Worm (Caenorhabditis elegans) whole organism, L2 larva: ENCODE data around the gene C39D10.1.

ENCODE experiments used
- C34F6.9 ChIP-seq: fragments of 150-350 bp; optimal IDR thresholded peaks from 2 replicates; lab custom pipeline; 2014; ENCODE audit warnings: missing biosample characterization, missing genetic modification characterization
- F13H6.1 ChIP-seq: sonication (generic microtip); optimal IDR thresholded peaks from 2 replicates; lab custom pipeline; 2016; ENCODE audit warnings: missing genetic modification characterization, missing compliant biosample characterization
- R02D3.7 ChIP-seq: fragments of 150-350 bp; optimal IDR thresholded peaks from 2 replicates; lab custom pipeline; 2014; ENCODE audit warnings: missing biosample characterization, missing genetic modification characterization
- Y55F3AM.14 ChIP-seq: fragments of 200-800 bp; sonication (Bioruptor generic); optimal IDR thresholded peaks from 2 replicates; lab custom pipeline; 2018; ENCODE audit warnings: mild to moderate bottlenecking, missing genetic modification characterization, missing compliant biosample characterization
- blmp-1 ChIP-seq: sonication (generic microtip); optimal IDR thresholded peaks from 2 replicates; lab custom pipeline; 2017; ENCODE audit warnings: missing genetic modification characterization, mild to moderate bottlenecking, missing compliant biosample characterization, antibody characterized with exemption, moderate library complexity; ENCODE audit not compliant: insufficient read depth
- ceh-16 ChIP-seq: fragments of 150-350 bp; optimal IDR thresholded peaks from 2 replicates; lab custom pipeline; 2014; ENCODE audit warnings: missing biosample characterization, missing genetic modification characterization
- ceh-82 ChIP-seq: fragments of 150-350 bp; optimal IDR thresholded peaks from 2 replicates; lab custom pipeline; 2014; ENCODE audit warnings: missing biosample characterization, missing genetic modification characterization
- dmd-4 ChIP-seq: sonication (generic microtip); optimal IDR thresholded peaks from 2 replicates; lab custom pipeline; 2017; ENCODE audit warnings: missing biosample characterization, missing genetic modification characterization
- egl-27 ChIP-seq: sonication (generic microtip); optimal IDR thresholded peaks from 3 replicates; lab custom pipeline; 2017; ENCODE audit warnings: missing biosample characterization, missing genetic modification reagents, missing genetic modification characterization
- elt-1 ChIP-seq: fragments of 150-350 bp; optimal IDR thresholded peaks from 2 replicates; lab custom pipeline; 2014; ENCODE audit warnings: missing biosample characterization, missing genetic modification characterization
- fos-1 ChIP-seq: fragments of 150-350 bp; optimal IDR thresholded peaks from 2 replicates; lab custom pipeline; 2014; ENCODE audit warnings: missing biosample characterization, missing genetic modification characterization
- lin-11 ChIP-seq: fragments of 150-350 bp; sonication (generic microtip); optimal IDR thresholded peaks from 2 replicates; lab custom pipeline; 2014; ENCODE audit warnings: missing biosample characterization, missing genetic modification characterization, inconsistent platforms, mixed read lengths
- lin-13 ChIP-seq: fragments of 150-350 bp; optimal IDR thresholded peaks from 2 replicates; lab custom pipeline; 2014; ENCODE audit warnings: missing biosample characterization, missing genetic modification reagents, missing genetic modification characterization
- lin-39 ChIP-seq: fragments of 150-350 bp; optimal IDR thresholded peaks from 2 replicates; lab custom pipeline; 2014; ENCODE audit warnings: missing biosample characterization, missing genetic modification reagents, missing genetic modification characterization
- mbf-1 ChIP-seq: sonication (generic microtip); optimal IDR thresholded peaks from 2 replicates; lab custom pipeline; 2017; ENCODE audit warnings: missing biosample characterization, missing genetic modification characterization
- mdl-1 ChIP-seq, 2 experiments: fragments of 150-350 bp in 1 of 2; sonication (generic microtip) in 1 of 2; optimal IDR thresholded peaks; 2 replicates each; lab custom pipeline; 2017; ENCODE audit warnings: missing biosample characterization in 2 of 2, missing genetic modification characterization in 2 of 2
- nhr-10 ChIP-seq: sonication (generic microtip); optimal IDR thresholded peaks from 2 replicates; lab custom pipeline; 2017; ENCODE audit warnings: missing biosample characterization, missing genetic modification characterization
- nhr-11 ChIP-seq: fragments of 150-350 bp; optimal IDR thresholded peaks from 2 replicates; lab custom pipeline; 2014; ENCODE audit warnings: missing biosample characterization, missing genetic modification characterization
- nhr-12 ChIP-seq: fragments of 150-350 bp; optimal IDR thresholded peaks from 2 replicates; lab custom pipeline; 2014; ENCODE audit warnings: missing biosample characterization, missing genetic modification characterization
- nhr-129 ChIP-seq: fragments of 150-350 bp; optimal IDR thresholded peaks from 2 replicates; lab custom pipeline; 2014; ENCODE audit warnings: missing biosample characterization, missing genetic modification characterization
- nhr-237 ChIP-seq: fragments of 150-350 bp; optimal IDR thresholded peaks from 2 replicates; lab custom pipeline; 2014; ENCODE audit warnings: missing biosample characterization, missing genetic modification characterization
- nhr-6 ChIP-seq: fragments of 150-350 bp; optimal IDR thresholded peaks from 2 replicates; lab custom pipeline; 2014; ENCODE audit warnings: missing biosample characterization, missing genetic modification characterization
- sem-4 ChIP-seq: fragments of 150-350 bp; optimal IDR thresholded peaks from 2 replicates; lab custom pipeline; 2014; ENCODE audit warnings: missing biosample characterization, missing genetic modification reagents, missing genetic modification characterization
- skn-1 ChIP-seq: sonication (generic microtip); optimal IDR thresholded peaks from 2 replicates; lab custom pipeline; 2017; ENCODE audit warnings: missing biosample characterization, missing genetic modification characterization
- sma-9 ChIP-seq, 2 experiments: fragments of 150-350 bp in 1 of 2; sonication (generic microtip) in 1 of 2; optimal IDR thresholded peaks; 2 replicates each; lab custom pipeline; 2014 to 2016; ENCODE audit warnings: missing genetic modification characterization in 2 of 2, mild to moderate bottlenecking in 1 of 2, missing biosample characterization in 1 of 2, missing compliant biosample characterization in 1 of 2, missing genetic modification reagents in 1 of 2, moderate library complexity in 1 of 2
- snpc-4 ChIP-seq: fragments of 150-350 bp; optimal IDR thresholded peaks from 2 replicates; lab custom pipeline; 2014; ENCODE audit warnings: missing biosample characterization, missing genetic modification characterization
- unc-39 ChIP-seq: fragments of 150-350 bp; optimal IDR thresholded peaks from 2 replicates; lab custom pipeline; 2014; ENCODE audit warnings: missing biosample characterization, missing genetic modification characterization
- ztf-1 ChIP-seq: fragments of 200-800 bp; sonication (Bioruptor generic); conservative IDR thresholded peaks from 2 replicates; pipeline ENCODE4 v1.3.6; 2022; ENCODE audit warnings: missing genetic modification characterization, missing compliant biosample characterization
- ztf-4 ChIP-seq: fragments of 150-350 bp; optimal IDR thresholded peaks from 2 replicates; lab custom pipeline; 2014; ENCODE audit warnings: missing biosample characterization, missing genetic modification characterization

Gene C39D10.1

ce11 chrX:7915616-7916015 is 8.9 kb downstream of the C39D10.1 start:
- TF ChIP-seq dmd-4 (tag; lab: Kevin White, UChicago) (no peak), nhr-10 (tag; lab: Kevin White, UChicago) (no peak), C34F6.9 (no peak), elt-1 (no peak), lin-11 (tag; lab: Kevin White, UChicago) (no peak), snpc-4 (tag; lab: Kevin White, UChicago) (no peak), nhr-11 (tag; lab: Kevin White, UChicago) (no peak), Y55F3AM.14 (GFP tag; lab: Kevin White, UChicago) (no peak)

ce11 chrX:7916076-7916475 is 9.3 kb downstream of the C39D10.1 start:
- TF ChIP-seq fos-1 (tag; lab: Kevin White, UChicago) = peak; percentile 38
- peak; percentile 24 for TF ChIP-seq C34F6.9
- no peak for TF ChIP-seq lin-11 (tag; lab: Kevin White, UChicago)

- no peak for TF ChIP-seq lin-13 (GFP tag; lab: Kevin White, UChicago)
- TF ChIP-seq, all 48 proteins: peak for 0
Observed at ce11 chrX:7921130-7921529, 14.4 kb downstream of the C39D10.1 start.

ce11 chrX:7925134-7925533 is 18.4 kb downstream of the C39D10.1 start, which contains the start of gene zig-4:
Gene zig-4 (plus strand): TSS chrX:7925434.
- TF ChIP-seq egl-27 (no peak), sma-9 (GFP tag; optimal IDR thresholded peaks at IDR 0.05; lab: Kevin White, UChicago) (no peak), sma-9 (tag; optimal IDR thresholded peaks at IDR 0.05; lab: Kevin White, UChicago) (no peak), nhr-129 (tag; lab: Kevin White, UChicago) (no peak), snpc-4 (tag; lab: Kevin White, UChicago) (no peak), nhr-6 (no peak), blmp-1 (no peak)

ce11 chrX:7930450-7930849 is 23.7 kb downstream of the C39D10.1 start, which contains the start of gene zig-3:
Gene zig-3 (plus strand): TSS chrX:7930750.
- TF ChIP-seq C34F6.9 = no peak
- TF ChIP-seq unc-39 = no peak
- TF ChIP-seq ztf-4 (tag; lab: Kevin White, UChicago) = no peak
- no peak for TF ChIP-seq ceh-16 (tag; lab: Kevin White, UChicago)
- TF ChIP-seq mdl-1 (tag; optimal IDR thresholded peaks at IDR 0.05; lab: Kevin White, UChicago) = no peak
- no peak for TF ChIP-seq nhr-237 (tag; lab: Kevin White, UChicago)
- TF ChIP-seq mbf-1 (tag; lab: Kevin White, UChicago) = no peak
- no peak for TF ChIP-seq ceh-82 (tag; lab: Kevin White, UChicago)
- no peak for TF ChIP-seq Y55F3AM.14 (GFP tag; lab: Kevin White, UChicago)
- TF ChIP-seq blmp-1 = no peak
- no peak for TF ChIP-seq R02D3.7 (tag; lab: Kevin White, UChicago)

- TF ChIP-seq nhr-129 (tag; lab: Kevin White, UChicago) (peak; percentile 45), ceh-82 (tag; lab: Kevin White, UChicago) (no peak)
Observed at ce11 chrX:7932453-7932852, 25.7 kb downstream of the C39D10.1 start.

- TF ChIP-seq nhr-12 (tag; lab: Kevin White, UChicago) = no peak
- TF ChIP-seq R02D3.7 (tag; lab: Kevin White, UChicago) = no peak
- no peak for TF ChIP-seq F13H6.1 (tag; lab: Kevin White, UChicago)
- no peak for TF ChIP-seq skn-1 (tag; lab: Kevin White, UChicago)
- TF ChIP-seq sem-4 (tag; lab: Kevin White, UChicago) = no peak
Observed at ce11 chrX:7942675-7943074, 35.9 kb downstream of the C39D10.1 start.

- TF ChIP-seq ceh-16 (tag; lab: Kevin White, UChicago) (no peak), Y55F3AM.14 (GFP tag; lab: Kevin White, UChicago) (no peak), skn-1 (tag; lab: Kevin White, UChicago) (no peak), ztf-1 (no peak), lin-39 (tag; lab: Kevin White, UChicago) (no peak)
- TF ChIP-seq, all 48 proteins: peak for 0
Observed at ce11 chrX:7944999-7945398, 38.2 kb downstream of the C39D10.1 start, which contains the start of gene tnt-3. Gene tnt-3 (minus strand): TSS chrX:7945099.
